Worm (Caenorhabditis elegans): ENCODE results near the gene timm-17B.1.
"Not testable (repeated sequence)": the region's sequence is repeated elsewhere in the genome, so short reads cannot be mapped to it uniquely, and the experiment has no call there.

Gene timm-17B.1

ce11 chrIV:4744167-4744566 is 1.1 kb downstream of the timm-17B.1 start, which contains the start of gene hoe-1:
Gene hoe-1 (minus strand): TSS chrIV:4744267.
- TF ChIP-seq cog-1 (tag; optimal IDR thresholded peaks at IDR 0.05) = no peak
- TF ChIP-seq flt-1 (GFP tag; IDR thresholded peaks at IDR 0.05) = no peak
- no peak for TF ChIP-seq klf-2 (GFP tag; conservative IDR thresholded peaks at IDR 0.05)
- TF ChIP-seq ref-1 (GFP tag; conservative IDR thresholded peaks at IDR 0.05) = no peak
- TF ChIP-seq ztf-29 (GFP tag; IDR thresholded peaks at IDR 0.05) = no peak
- TF ChIP-seq tab-1 (GFP tag; IDR thresholded peaks at IDR 0.05) = no peak
- TF ChIP-seq T22C8.4 (GFP tag; IDR thresholded peaks at IDR 0.05) = no peak
- TF ChIP-seq med-1 (GFP tag; optimal IDR thresholded peaks at IDR 0.05; ENCODE audit: insufficient read depth) = no peak
- no peak for TF ChIP-seq ztf-23 (GFP tag; IDR thresholded peaks at IDR 0.05)

ce11 chrIV:4742480-4742879 is 2.8 kb downstream of the timm-17B.1 start:
- no peak for TF ChIP-seq med-1 (GFP tag; optimal IDR thresholded peaks at IDR 0.05; ENCODE audit: insufficient read depth)
- TF ChIP-seq ref-1 (GFP tag; conservative IDR thresholded peaks at IDR 0.05) = no peak
- TF ChIP-seq flt-1 (GFP tag; IDR thresholded peaks at IDR 0.05) = no peak
- TF ChIP-seq tab-1 (GFP tag; IDR thresholded peaks at IDR 0.05) = no peak
- TF ChIP-seq klf-2 (GFP tag; conservative IDR thresholded peaks at IDR 0.05) = no peak
- TF ChIP-seq cog-1 (tag; optimal IDR thresholded peaks at IDR 0.05) = no peak
- TF ChIP-seq T22C8.4 (GFP tag; IDR thresholded peaks at IDR 0.05) = no peak
- TF ChIP-seq ztf-29 (GFP tag; IDR thresholded peaks at IDR 0.05) = no peak
- no peak for TF ChIP-seq ztf-23 (GFP tag; IDR thresholded peaks at IDR 0.05)

- TF ChIP-seq T22C8.4 (GFP tag; IDR thresholded peaks at IDR 0.05) (no peak), tab-1 (GFP tag; IDR thresholded peaks at IDR 0.05) (no peak), ref-1 (GFP tag; conservative IDR thresholded peaks at IDR 0.05) (no peak), ztf-29 (GFP tag; IDR thresholded peaks at IDR 0.05) (no peak), cog-1 (tag; optimal IDR thresholded peaks at IDR 0.05) (no peak), flt-1 (GFP tag; IDR thresholded peaks at IDR 0.05) (no peak), ztf-23 (GFP tag; IDR thresholded peaks at IDR 0.05) (no peak), med-1 (GFP tag; optimal IDR thresholded peaks at IDR 0.05; ENCODE audit: insufficient read depth) (no peak), klf-2 (GFP tag; conservative IDR thresholded peaks at IDR 0.05) (no peak)
Measured at ce11 chrIV:4737258-4737657, 8.0 kb downstream of the timm-17B.1 start, which contains the start of gene fbxb-78. Gene fbxb-78 (plus strand): TSS chrIV:4737558.

- TF ChIP-seq flt-1 (GFP tag; IDR thresholded peaks at IDR 0.05) (peak; percentile 66), cog-1 (tag; optimal IDR thresholded peaks at IDR 0.05) (peak; percentile 49), T22C8.4 (GFP tag; IDR thresholded peaks at IDR 0.05) (peak; percentile 40; the same call in 1 of the 2 replicates), klf-2 (GFP tag; conservative IDR thresholded peaks at IDR 0.05) (peak; percentile 71), ztf-29 (GFP tag; IDR thresholded peaks at IDR 0.05) (peak; percentile 31; the same call in 1 of the 2 replicates), ztf-23 (GFP tag; IDR thresholded peaks at IDR 0.05) (peak; percentile 90)
Measured at ce11 chrIV:4727935-4728334, 17.4 kb downstream of the timm-17B.1 start.

ce11 chrIV:4725478-4725920 is 19.8 kb downstream of the timm-17B.1 start:
- TF ChIP-seq ztf-23 (GFP tag; IDR thresholded peaks at IDR 0.05) = peak; percentile 95
- TF ChIP-seq tab-1 (GFP tag; IDR thresholded peaks at IDR 0.05) = 0 out of 2 replicates have a peak, but pooled peaks have one; percentile 59
- TF ChIP-seq cog-1 (tag; optimal IDR thresholded peaks at IDR 0.05) = peak; percentile 49
- TF ChIP-seq klf-2 (GFP tag; conservative IDR thresholded peaks at IDR 0.05) = peak; percentile 68; the same call in 1 of the 2 replicates
- peak; percentile 90 for TF ChIP-seq flt-1 (GFP tag; IDR thresholded peaks at IDR 0.05)
- peak; percentile 60 for TF ChIP-seq T22C8.4 (GFP tag; IDR thresholded peaks at IDR 0.05)
- TF ChIP-seq ref-1 (GFP tag; conservative IDR thresholded peaks at IDR 0.05) = 0 out of 2 replicates have a peak, but pooled peaks have one; percentile 20

- TF ChIP-seq ref-1 (GFP tag; conservative IDR thresholded peaks at IDR 0.05) (no peak), med-1 (GFP tag; optimal IDR thresholded peaks at IDR 0.05; ENCODE audit: insufficient read depth) (no peak), klf-2 (GFP tag; conservative IDR thresholded peaks at IDR 0.05) (no peak), cog-1 (tag; optimal IDR thresholded peaks at IDR 0.05) (no peak), ztf-29 (GFP tag; IDR thresholded peaks at IDR 0.05) (no peak)
Measured at ce11 chrIV:4724562-4724961, 20.7 kb downstream of the timm-17B.1 start, which contains the start of gene K08F11.1. Gene K08F11.1 (plus strand): TSS chrIV:4724862.

ce11 chrIV:4723687-4724086 is 21.6 kb downstream of the timm-17B.1 start:
- TF ChIP-seq klf-2 (GFP tag; conservative IDR thresholded peaks at IDR 0.05) (no peak), med-1 (GFP tag; optimal IDR thresholded peaks at IDR 0.05; ENCODE audit: insufficient read depth) (no peak), tab-1 (GFP tag; IDR thresholded peaks at IDR 0.05) (no peak), T22C8.4 (GFP tag; IDR thresholded peaks at IDR 0.05) (no peak), ztf-23 (GFP tag; IDR thresholded peaks at IDR 0.05) (no peak), cog-1 (tag; optimal IDR thresholded peaks at IDR 0.05) (no peak)

ce11 chrIV:4720522-4720921 is 24.8 kb downstream of the timm-17B.1 start:
- TF ChIP-seq ztf-23 (GFP tag; IDR thresholded peaks at IDR 0.05) (peak; percentile 60; the same call in 1 of the 2 replicates), T22C8.4 (GFP tag; IDR thresholded peaks at IDR 0.05) (peak; percentile 24; the same call in 1 of the 2 replicates)

ce11 chrIV:4715785-4716184 is 29.5 kb downstream of the timm-17B.1 start, which contains the start of gene miro-1:
Gene miro-1 (minus strand): TSS chrIV:4715807.
- not testable (repeated sequence) for TF ChIP-seq ref-1 (GFP tag; conservative IDR thresholded peaks at IDR 0.05); klf-2 (GFP tag; conservative IDR thresholded peaks at IDR 0.05); ztf-29 (GFP tag; IDR thresholded peaks at IDR 0.05)

- no peak for TF ChIP-seq cog-1 (tag; optimal IDR thresholded peaks at IDR 0.05)
- TF ChIP-seq tab-1 (GFP tag; IDR thresholded peaks at IDR 0.05) = no peak
- TF ChIP-seq ztf-23 (GFP tag; IDR thresholded peaks at IDR 0.05) = 0 out of 2 replicates have a peak, but pooled peaks have one; percentile 37
- TF ChIP-seq ztf-29 (GFP tag; IDR thresholded peaks at IDR 0.05) = no peak
- no peak for TF ChIP-seq klf-2 (GFP tag; conservative IDR thresholded peaks at IDR 0.05)
- no peak for TF ChIP-seq med-1 (GFP tag; optimal IDR thresholded peaks at IDR 0.05; ENCODE audit: insufficient read depth)
Measured at ce11 chrIV:4712376-4712775, 32.9 kb downstream of the timm-17B.1 start, which contains the start of gene yars-2. Gene yars-2 (minus strand): TSS chrIV:4712624.

Data from whole organism, midembryonic.